Worm (Caenorhabditis elegans) whole organism, mixed stage, embryonic: ENCODE measurements around the gene F53A3.1.

Source experiments
- pha-4 ChIP-seq: fragments of 150-350 bp; optimal IDR thresholded peaks from 2 replicates; lab custom pipeline; 2018; ENCODE audit warnings: missing biosample characterization, missing genetic modification reagents, missing genetic modification characterization
- zip-8 ChIP-seq: fragments of 150-350 bp; optimal IDR thresholded peaks from 2 replicates; lab custom pipeline; 2014; ENCODE audit warnings: missing biosample characterization, missing genetic modification characterization

DNA sequence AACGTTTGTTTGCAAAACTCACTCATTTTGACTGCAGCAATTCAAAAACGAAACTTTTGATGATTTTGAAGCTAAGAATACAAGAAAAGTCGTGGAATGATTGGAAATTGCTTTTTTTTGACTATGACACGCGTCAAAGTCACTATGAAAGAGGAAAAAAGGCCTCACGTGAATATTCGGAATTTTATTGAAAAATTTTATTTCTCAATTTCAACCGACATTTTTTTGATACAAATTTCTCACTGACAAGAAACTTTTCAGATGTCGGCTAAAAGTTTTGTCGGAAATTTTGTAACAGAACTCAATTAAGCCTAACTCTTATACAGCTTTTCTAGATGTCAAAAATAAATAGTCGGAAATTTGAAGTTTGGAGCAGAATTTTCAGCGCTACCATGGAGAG, 27.0 kb upstream of the F53A3.1 start, which contains the start of gene R155.5:
- TF ChIP-seq pha-4 (tag; lab: Kevin White, UChicago) (no peak), zip-8 (tag; lab: Kevin White, UChicago) (no peak)
